Worm (Caenorhabditis elegans): ENCODE results near the gene fbxa-32.

DNA sequence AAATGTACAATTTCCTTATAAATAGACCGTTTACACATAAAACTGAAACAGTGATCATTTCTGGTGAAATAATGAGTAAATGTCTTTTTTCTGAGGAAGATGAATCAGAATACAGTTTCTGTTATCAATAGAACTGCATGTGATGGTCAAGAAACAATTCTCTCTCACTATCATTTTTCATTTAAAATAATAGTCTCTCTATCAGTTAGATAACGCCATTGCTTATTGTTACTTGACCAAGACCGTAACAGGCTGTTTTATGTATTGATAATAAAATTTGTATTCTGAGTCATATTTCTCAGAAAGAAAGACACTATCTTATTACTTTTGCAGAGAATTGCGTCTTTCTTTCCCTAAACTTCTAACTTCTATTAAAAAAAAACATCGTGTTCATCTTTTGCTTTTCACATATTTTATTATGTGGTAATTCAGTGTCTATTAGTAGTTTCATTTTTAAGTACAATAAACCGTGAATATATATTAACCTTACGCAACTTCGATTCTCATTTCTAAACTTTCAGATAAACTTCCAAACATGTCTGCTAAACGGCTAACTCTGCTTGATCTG lies 26.2 kb upstream of the fbxa-32 start, which contains the start of gene fbxa-35:
- TF ChIP-seq R02D3.7 (tag; optimal IDR thresholded peaks at IDR 0.05) (no peak), unc-39 (tag; optimal IDR thresholded peaks at IDR 0.05) (no peak), nhr-12 (tag; optimal IDR thresholded peaks at IDR 0.05) (no peak), tbx-2 (tag; optimal IDR thresholded peaks at IDR 0.05) (no peak), pqm-1 (tag; optimal IDR thresholded peaks at IDR 0.05) (peak; percentile 86), egl-27 (tag; optimal IDR thresholded peaks at IDR 0.05) (no peak), aly-2 (tag; optimal IDR thresholded peaks at IDR 0.05) (no peak), ztf-11 (tag; optimal IDR thresholded peaks at IDR 0.05) (no peak), skn-1 (tag; optimal IDR thresholded peaks at IDR 0.05) (no peak), ama-1 (optimal IDR thresholded peaks at IDR 0.05) (no peak), ZK546.5 (tag; optimal IDR thresholded peaks at IDR 0.05) (no peak), pha-4 (tag; optimal IDR thresholded peaks at IDR 0.05) (no peak), daf-12 (tag; optimal IDR thresholded peaks at IDR 0.05) (no peak), elt-1 (tag; optimal IDR thresholded peaks at IDR 0.05) (no peak)

Data from whole organism, L3 larva.